Fruit fly (Drosophila melanogaster) whole organism, embryonic: ENCODE measurements around the gene mAChR-B.
A peak's percentile ranks its signal among the peaks of the same experiment; 100 is the strongest.

ENCODE experiments used
- Abd-B ChIP-seq: fragments of 200-800 bp; sonication (Bioruptor generic); optimal IDR thresholded peaks from 2 replicates; lab custom pipeline; 2018; ENCODE audit warnings: missing biosample characterization, mild to moderate bottlenecking, missing genetic modification characterization, moderate library complexity
- Ada2b ChIP-seq: fragments of 200-800 bp; sonication (Bioruptor generic); IDR thresholded peaks from 2 replicates; pipeline ENCODE4 v1.3.6; 2022; ENCODE audit warnings: missing biosample characterization, missing genetic modification characterization
- Awh ChIP-seq: fragments of 200-800 bp; sonication (Bioruptor generic); IDR thresholded peaks from 2 replicates; pipeline ENCODE4, ENCODE4 v1.3.6; 2022; ENCODE audit warnings: missing biosample characterization, missing genetic modification characterization
- CG10147 ChIP-seq: fragments of 200-800 bp; sonication (Bioruptor generic); optimal IDR thresholded peaks from 2 replicates; lab custom pipeline; 2019; ENCODE audit warnings: missing biosample characterization, mild to moderate bottlenecking, missing genetic modification characterization, moderate library complexity
- CG1024 ChIP-seq: fragments of 200-800 bp; sonication (Bioruptor generic); IDR thresholded peaks from 2 replicates; pipeline ENCODE4 v1.3.6; 2022; ENCODE audit warnings: missing biosample characterization, missing genetic modification characterization
- CG10543 ChIP-seq: fragments of 200-800 bp; sonication (Bioruptor generic); optimal IDR thresholded peaks from 3 replicates; lab custom pipeline; 2017; ENCODE audit warnings: missing biosample characterization, mild to moderate bottlenecking, missing genetic modification characterization, moderate library complexity
- CG11085 ChIP-seq: fragments of 200-800 bp; sonication (Bioruptor generic); IDR thresholded peaks from 2 replicates; pipeline ENCODE4 v1.3.6; 2022; ENCODE audit warnings: missing biosample characterization, missing genetic modification characterization
- CG12155 ChIP-seq: fragments of 200-800 bp; sonication (Bioruptor generic); optimal IDR thresholded peaks from 3 replicates; lab custom pipeline; 2016; ENCODE audit warnings: missing biosample characterization, missing genetic modification characterization
- CG1233 ChIP-seq: fragments of 200-800 bp; sonication (Bioruptor generic); optimal IDR thresholded peaks from 4 replicates; lab custom pipeline; 2018; ENCODE audit warnings: missing biosample characterization, mild to moderate bottlenecking, missing genetic modification characterization
- CG13123 ChIP-seq: fragments of 200-800 bp; sonication (Bioruptor generic); optimal IDR thresholded peaks from 2 replicates; lab custom pipeline; 2016; ENCODE audit warnings: missing biosample characterization, missing genetic modification characterization
- CG13296 ChIP-seq: fragments of 200-800 bp; sonication (Bioruptor generic); optimal IDR thresholded peaks from 3 replicates; lab custom pipeline; 2018; ENCODE audit warnings: missing biosample characterization, mild to moderate bottlenecking, missing genetic modification characterization
- CG15696 ChIP-seq: fragments of 200-800 bp; sonication (Bioruptor generic); optimal IDR thresholded peaks from 2 replicates; lab custom pipeline; 2019; ENCODE audit warnings: missing biosample characterization, mild to moderate bottlenecking, missing genetic modification characterization, moderate library complexity
- CG2875 ChIP-seq: fragments of 200-800 bp; sonication (Bioruptor generic); optimal IDR thresholded peaks from 2 replicates; lab custom pipeline; 2017; ENCODE audit warnings: missing biosample characterization, mild to moderate bottlenecking, missing genetic modification characterization, missing genetic modification reagents
- CG4360 ChIP-seq: fragments of 200-800 bp; sonication (Bioruptor generic); IDR thresholded peaks from 2 replicates; pipeline ENCODE4 v1.3.6; 2022; ENCODE audit warnings: missing biosample characterization, missing genetic modification characterization
- CG7357 ChIP-seq: fragments of 200-800 bp; sonication (Bioruptor generic); IDR thresholded peaks from 3 replicates; pipeline ENCODE4 v1.3.6; 2022; ENCODE audit warnings: missing biosample characterization, missing genetic modification characterization
- CG7745 ChIP-seq: fragments of 200-800 bp; sonication (Bioruptor generic); optimal IDR thresholded peaks from 2 replicates; lab custom pipeline; 2018; ENCODE audit warnings: missing biosample characterization, mild to moderate bottlenecking, missing genetic modification characterization, moderate library complexity
- CG8290 ChIP-seq, 3 experiments: fragments of 200-800 bp; sonication (Bioruptor generic); optimal IDR thresholded peaks; 2 replicates each; lab custom pipeline; 2016 to 2019; ENCODE audit warnings: missing biosample characterization in 3 of 3, missing genetic modification characterization in 3 of 3, mild to moderate bottlenecking in 2 of 3, moderate library complexity in 1 of 3
- CG9727 ChIP-seq: fragments of 200-800 bp; sonication (Bioruptor generic); optimal IDR thresholded peaks from 3 replicates; lab custom pipeline; 2017; ENCODE audit warnings: missing biosample characterization, mild to moderate bottlenecking, missing genetic modification characterization
- CTCF ChIP-seq: fragments of 200-800 bp; sonication (Bioruptor generic); optimal IDR thresholded peaks from 2 replicates; lab custom pipeline; 2017; ENCODE audit warnings: missing biosample characterization, mild to moderate bottlenecking, missing genetic modification characterization, moderate library complexity
- Dll ChIP-seq: fragments of 200-800 bp; sonication (Bioruptor generic); IDR thresholded peaks from 4 replicates; pipeline ENCODE4 v1.3.6; 2022; ENCODE audit warnings: missing biosample characterization, missing genetic modification characterization; ENCODE audit not compliant: partially characterized antibody
- Drgx ChIP-seq: fragments of 200-800 bp; sonication (Bioruptor generic); IDR thresholded peaks from 2 replicates; pipeline ENCODE4 v1.3.6; 2022; ENCODE audit warnings: missing biosample characterization, missing genetic modification characterization
- E2f1 ChIP-seq: fragments of 200-800 bp; sonication (Bioruptor generic); IDR thresholded peaks from 2 replicates; pipeline ENCODE4 v1.3.6; 2022; ENCODE audit warnings: missing biosample characterization, missing genetic modification characterization
- Fer1 ChIP-seq: fragments of 200-800 bp; sonication (Bioruptor generic); optimal IDR thresholded peaks from 2 replicates; lab custom pipeline; 2017; ENCODE audit warnings: missing biosample characterization, mild to moderate bottlenecking, missing genetic modification characterization
- GATAe ChIP-seq: fragments of 200-800 bp; sonication (Bioruptor generic); conservative IDR thresholded peaks from 2 replicates; pipeline ENCODE4 v1.3.6; 2022; ENCODE audit warnings: missing biosample characterization, missing genetic modification characterization
- Gsc ChIP-seq: fragments of 200-800 bp; sonication (Bioruptor generic); IDR thresholded peaks from 2 replicates; pipeline ENCODE4 v1.3.6; 2022; ENCODE audit warnings: missing biosample characterization, missing genetic modification characterization
- Jarid2 ChIP-seq: fragments of 200-800 bp; sonication (Bioruptor generic); optimal IDR thresholded peaks from 3 replicates; lab custom pipeline; 2017; ENCODE audit warnings: mild to moderate bottlenecking, missing biosample characterization, missing genetic modification reagents, missing genetic modification characterization
- Mad ChIP-seq: fragments of 200-800 bp; sonication (Bioruptor generic); optimal IDR thresholded peaks from 2 replicates; lab custom pipeline; 2016; ENCODE audit warnings: missing biosample characterization, missing genetic modification characterization
- Optix ChIP-seq: fragments of 200-800 bp; sonication (Bioruptor generic); IDR thresholded peaks from 3 replicates; pipeline ENCODE4 v1.3.6; 2022; ENCODE audit warnings: missing biosample characterization, missing genetic modification characterization
- PHDP ChIP-seq: fragments of 200-800 bp; sonication (Bioruptor generic); optimal IDR thresholded peaks from 3 replicates; lab custom pipeline; 2018; ENCODE audit warnings: missing biosample characterization, mild to moderate bottlenecking, missing genetic modification characterization, moderate library complexity
- Spps ChIP-seq: fragments of 200-800 bp; sonication (Bioruptor generic); optimal IDR thresholded peaks from 2 replicates; lab custom pipeline; 2018; ENCODE audit warnings: missing biosample characterization, mild to moderate bottlenecking, missing genetic modification characterization
- abd-A ChIP-seq: fragments of 200-800 bp; sonication (Bioruptor generic); optimal IDR thresholded peaks from 3 replicates; lab custom pipeline; 2019; ENCODE audit warnings: missing biosample characterization, mild to moderate bottlenecking, missing genetic modification characterization, moderate library complexity
- az2 ChIP-seq: fragments of 200-800 bp; sonication (Bioruptor generic); optimal IDR thresholded peaks from 3 replicates; lab custom pipeline; 2016; ENCODE audit warnings: missing biosample characterization, missing genetic modification characterization
- bbx ChIP-seq: fragments of 200-800 bp; sonication (Bioruptor generic); IDR thresholded peaks from 2 replicates; pipeline ENCODE4 v1.3.6; 2022; ENCODE audit warnings: missing biosample characterization, missing genetic modification characterization; ENCODE audit not compliant: partially characterized antibody
- bowl ChIP-seq: fragments of 200-800 bp; sonication (Bioruptor generic); IDR thresholded peaks from 2 replicates; pipeline ENCODE4 v1.3.6; 2022; ENCODE audit warnings: missing biosample characterization, missing genetic modification characterization
- chm ChIP-seq: fragments of 200-800 bp; sonication (Bioruptor generic); IDR thresholded peaks from 2 replicates; pipeline ENCODE4 v1.3.6; 2022; ENCODE audit warnings: missing biosample characterization, missing genetic modification characterization
- chn ChIP-seq: fragments of 200-800 bp; sonication (Bioruptor generic); optimal IDR thresholded peaks from 2 replicates; lab custom pipeline; 2016; ENCODE audit warnings: missing biosample characterization, missing genetic modification characterization
- ems ChIP-seq: fragments of 200-800 bp; sonication (Bioruptor generic); optimal IDR thresholded peaks from 3 replicates; lab custom pipeline; 2016; ENCODE audit warnings: missing biosample characterization, missing genetic modification characterization
- gsb ChIP-seq: fragments of 200-800 bp; sonication (Bioruptor generic); IDR thresholded peaks from 2 replicates; pipeline ENCODE4 v1.3.6; 2022; ENCODE audit warnings: missing biosample characterization, missing genetic modification characterization
- ham ChIP-seq: fragments of 200-800 bp; sonication (Bioruptor generic); IDR thresholded peaks from 2 replicates; pipeline ENCODE4 v1.3.6; 2022; ENCODE audit warnings: missing biosample characterization, missing genetic modification characterization
- inv ChIP-seq: fragments of 200-800 bp; sonication (Bioruptor generic); IDR thresholded peaks from 2 replicates; pipeline ENCODE4 v1.3.6; 2022; ENCODE audit warnings: missing biosample characterization, missing genetic modification characterization; ENCODE audit not compliant: partially characterized antibody
- lab ChIP-seq: fragments of 200-800 bp; sonication (Bioruptor generic); optimal IDR thresholded peaks from 3 replicates; lab custom pipeline; 2017; ENCODE audit warnings: missing biosample characterization, missing genetic modification characterization, mild to moderate bottlenecking, moderate library complexity, missing genetic modification reagents
- pnt ChIP-seq: fragments of 200-800 bp; sonication (Bioruptor generic); optimal IDR thresholded peaks from 3 replicates; lab custom pipeline; 2016; ENCODE audit warnings: missing biosample characterization, missing genetic modification characterization
- sc ChIP-seq, 3 experiments: fragments of >200 bp in 2 of 3; fragments of 200-800 bp in 1 of 3; sonication (Bioruptor generic) in 1 of 3; optimal IDR thresholded peaks; 2 replicates in 2 of 3; 3 replicates in 1 of 3; lab custom pipeline; 2017; ENCODE audit warnings: mild to moderate bottlenecking in 1 of 3, missing biosample characterization in 1 of 3, missing genetic modification characterization in 1 of 3, missing genetic modification reagents in 1 of 3
- scrt ChIP-seq: fragments of 200-800 bp; sonication (Bioruptor generic); optimal IDR thresholded peaks from 2 replicates; lab custom pipeline; 2018; ENCODE audit warnings: missing biosample characterization, mild to moderate bottlenecking, missing genetic modification characterization, moderate library complexity
- tio ChIP-seq: fragments of 200-800 bp; sonication (Bioruptor generic); optimal IDR thresholded peaks from 2 replicates; lab custom pipeline; 2017; ENCODE audit warnings: missing biosample characterization, missing genetic modification characterization, inconsistent platforms
- trem ChIP-seq: fragments of 200-800 bp; optimal IDR thresholded peaks from 3 replicates; lab custom pipeline; 2019; ENCODE audit warnings: missing biosample characterization, mild to moderate bottlenecking, missing genetic modification characterization, moderate library complexity
- zen2 ChIP-seq: fragments of 200-800 bp; sonication (Bioruptor generic); IDR thresholded peaks from 3 replicates; pipeline ENCODE4 v1.3.6; 2022; ENCODE audit warnings: missing biosample characterization, missing genetic modification characterization; ENCODE audit not compliant: partially characterized antibody
- zf30C ChIP-seq: fragments of 200-800 bp; sonication (Bioruptor generic); optimal IDR thresholded peaks from 3 replicates; lab custom pipeline; 2018; ENCODE audit warnings: missing biosample characterization, mild to moderate bottlenecking, missing genetic modification characterization

Gene mAChR-B

dm6 chr3R:8013121-8014009, 45.7 kb upstream of the mAChR-B start, which contains the start of the genes CG10435 and Pbp95 (continued):
- TF ChIP-seq Abd-B = peak; percentile 37
- TF ChIP-seq CG8290 (GFP tag; optimal IDR thresholded peaks at IDR 0.05; lab: Kevin White, UChicago) = no peak
- TF ChIP-seq CG8290 (tag; optimal IDR thresholded peaks at IDR 0.05; lab: Kevin White, UChicago) = no peak
- TF ChIP-seq pnt (GFP tag; lab: Kevin White, UChicago) = peak; percentile 1
- TF ChIP-seq abd-A (tag; lab: Kevin White, UChicago) = no peak
- peak; percentile 57 for TF ChIP-seq inv (GFP tag; lab: Robert Waterston, UW)
- no peak for TF ChIP-seq CG1233
- TF ChIP-seq CG7357 (GFP tag; lab: Robert Waterston, UW) = no peak
- TF ChIP-seq PHDP (tag; lab: Kevin White, UChicago) = no peak
- no peak for TF ChIP-seq E2f1 (GFP tag; lab: Robert Waterston, UW)
- TF ChIP-seq zf30C (GFP tag; lab: Kevin White, UChicago) = no peak
- TF ChIP-seq Dll (GFP tag; lab: Robert Waterston, UW) = peak; percentile 80
- TF ChIP-seq CG13123 (GFP tag; lab: Kevin White, UChicago) = no peak
- TF ChIP-seq CTCF = no peak
- no peak for TF ChIP-seq CG10543 (GFP tag; lab: Kevin White, UChicago)
- peak; percentile 55 for TF ChIP-seq CG12155 (GFP tag; lab: Kevin White, UChicago)
- TF ChIP-seq chn (GFP tag; lab: Kevin White, UChicago) = peak; percentile 40
- TF ChIP-seq Optix (GFP tag; lab: Robert Waterston, UW) = peak; percentile 5; the same call in 1 of the 3 replicates
- no peak for TF ChIP-seq CG15696
- TF ChIP-seq lab (GFP tag; lab: Kevin White, UChicago) = no peak
- TF ChIP-seq Gsc (GFP tag; lab: Robert Waterston, UW) = no peak
- TF ChIP-seq sc (optimal IDR thresholded peaks at IDR 0.05; lab: Kevin White, UChicago) = no peak
- TF ChIP-seq sc (GFP tag; optimal IDR thresholded peaks at IDR 0.05; lab: Kevin White, UChicago) = no peak
- TF ChIP-seq ems = no peak
- no peak for TF ChIP-seq CG13296
- no peak for TF ChIP-seq bowl (GFP tag; lab: Robert Waterston, UW)
- TF ChIP-seq gsb (GFP tag; lab: Robert Waterston, UW) = 0 out of 2 replicates have a peak, but pooled peaks have one; percentile 20
- TF ChIP-seq CG10147 (GFP tag; lab: Kevin White, UChicago) = no peak
- TF ChIP-seq CG1024 = 0 out of 2 replicates have a peak, but pooled peaks have one; percentile 39
- TF ChIP-seq Mad = no peak
- TF ChIP-seq Fer1 (GFP tag; lab: Kevin White, UChicago) = no peak
- no peak for TF ChIP-seq CG7745 (tag; lab: Kevin White, UChicago)
- no peak for TF ChIP-seq Awh (GFP tag; lab: Robert Waterston, UW)
- TF ChIP-seq CG11085 = peak; percentile 56
- TF ChIP-seq CG9727 (GFP tag; lab: Kevin White, UChicago) = peak; percentile 67
- no peak for TF ChIP-seq trem (tag; lab: Kevin White, UChicago)
- TF ChIP-seq Drgx (GFP tag; lab: Robert Waterston, UW) = no peak; the same call in 1 of the 2 replicates
- TF ChIP-seq tio (GFP tag; lab: Kevin White, UChicago) = no peak
- no peak for TF ChIP-seq CG2875 (GFP tag; lab: Kevin White, UChicago)
- TF ChIP-seq chm (GFP tag; lab: Robert Waterston, UW) = 0 out of 2 replicates have a peak, but pooled peaks have one; percentile 39
- peak; percentile 54 for TF ChIP-seq az2 (GFP tag; lab: Kevin White, UChicago)
- TF ChIP-seq GATAe = no peak
- no peak for TF ChIP-seq CG4360 (GFP tag; lab: Robert Waterston, UW)
- TF ChIP-seq zen2 = peak; percentile 61; the same call in 2 of the 3 replicates
- peak; percentile 35; the same call in 1 of the 2 replicates for TF ChIP-seq Ada2b (GFP tag; lab: Robert Waterston, UW)
- TF ChIP-seq scrt = no peak
- TF ChIP-seq bbx (GFP tag; lab: Robert Waterston, UW) = peak; percentile 68
- TF ChIP-seq ham (GFP tag; lab: Robert Waterston, UW) = no peak
- TF ChIP-seq Spps (tag; lab: Kevin White, UChicago) = no peak
- TF ChIP-seq Jarid2 = no peak
